Worm (Caenorhabditis elegans): ENCODE measurements around the gene F09B9.4.

The F09B9.4 gene

ce11 chrX:10160097-10160677, at the start of gene F09B9.4:
Gene F09B9.4 (plus strand): TSS chrX:10160627.
- TF ChIP-seq nhr-237 (tag; optimal IDR thresholded peaks at IDR 0.05) (no peak), hlh-1 (tag; optimal IDR thresholded peaks at IDR 0.05) (peak; percentile 47), mab-5 (tag; optimal IDR thresholded peaks at IDR 0.05) (no peak)

ce11 chrX:10113677-10114076, 46.8 kb upstream of the F09B9.4 start:
- TF ChIP-seq nhr-28 (tag; optimal IDR thresholded peaks at IDR 0.05) (no peak), sem-2 (GFP tag; optimal IDR thresholded peaks at IDR 0.05) (no peak), ceh-43 (GFP tag; optimal IDR thresholded peaks at IDR 0.05) (no peak), unc-120 (tag; optimal IDR thresholded peaks at IDR 0.05; ENCODE audit: poor library complexity, severe bottlenecking) (no peak), lin-13 (tag; optimal IDR thresholded peaks at IDR 0.05) (no peak), elt-3 (tag; optimal IDR thresholded peaks at IDR 0.05) (no peak), mls-2 (tag; optimal IDR thresholded peaks at IDR 0.05) (no peak), drap-1 (GFP tag; optimal IDR thresholded peaks at IDR 0.05) (no peak), ham-2 (GFP tag; optimal IDR thresholded peaks at IDR 0.05) (no peak), snpc-4 (tag; optimal IDR thresholded peaks at IDR 0.05) (no peak), elt-1 (tag; optimal IDR thresholded peaks at IDR 0.05; ENCODE audit: borderline replicate concordance, insufficient read depth) (no peak)

- TF ChIP-seq nhr-2 (tag; optimal IDR thresholded peaks at IDR 0.05) (no peak), ces-1 (GFP tag; optimal IDR thresholded peaks at IDR 0.05) (no peak), ceh-43 (GFP tag; optimal IDR thresholded peaks at IDR 0.05) (no peak), zip-8 (tag; optimal IDR thresholded peaks at IDR 0.05) (no peak), nhr-12 (tag; optimal IDR thresholded peaks at IDR 0.05) (no peak), nhr-76 (tag; optimal IDR thresholded peaks at IDR 0.05) (no peak)
Observed at ce11 chrX:10123015-10123414, 37.4 kb upstream of the F09B9.4 start.

ce11 chrX:10124338-10124737, 36.1 kb upstream of the F09B9.4 start:
- TF ChIP-seq ceh-83 (GFP tag; optimal IDR thresholded peaks at IDR 0.05) = peak; percentile 22
- no peak for TF ChIP-seq mls-2 (tag; optimal IDR thresholded peaks at IDR 0.05)
- TF ChIP-seq nhr-28 (tag; optimal IDR thresholded peaks at IDR 0.05) = no peak
- no peak for TF ChIP-seq drap-1 (GFP tag; optimal IDR thresholded peaks at IDR 0.05)
- TF ChIP-seq elt-1 (tag; optimal IDR thresholded peaks at IDR 0.05; ENCODE audit: borderline replicate concordance, insufficient read depth) = no peak
- TF ChIP-seq blmp-1 (tag; optimal IDR thresholded peaks at IDR 0.05) = no peak
- no peak for TF ChIP-seq cnd-1 (tag; optimal IDR thresholded peaks at IDR 0.05)
- TF ChIP-seq zip-8 (tag; optimal IDR thresholded peaks at IDR 0.05) = no peak

ce11 chrX:10130159-10130558, 30.3 kb upstream of the F09B9.4 start:
- TF ChIP-seq unc-62 (GFP tag; optimal IDR thresholded peaks at IDR 0.05) (peak; percentile 70), flh-1 (GFP tag; optimal IDR thresholded peaks at IDR 0.05) (no peak), hlh-1 (tag; optimal IDR thresholded peaks at IDR 0.05) (peak; percentile 23)

- TF ChIP-seq ceh-83 (GFP tag; optimal IDR thresholded peaks at IDR 0.05) = peak; percentile 88
- TF ChIP-seq pha-4 (tag; optimal IDR thresholded peaks at IDR 0.05) = peak; percentile 53
- TF ChIP-seq tbx-8 (GFP tag; optimal IDR thresholded peaks at IDR 0.05) = peak; percentile 49
- TF ChIP-seq ham-2 (GFP tag; optimal IDR thresholded peaks at IDR 0.05) = peak; percentile 59
- peak; percentile 84 for TF ChIP-seq M03D4.4 (tag; optimal IDR thresholded peaks at IDR 0.05)
- peak; percentile 21 for TF ChIP-seq flh-1 (GFP tag; optimal IDR thresholded peaks at IDR 0.05)
- TF ChIP-seq mls-2 (tag; optimal IDR thresholded peaks at IDR 0.05) = peak; percentile 81
- peak; percentile 86 for TF ChIP-seq drap-1 (GFP tag; optimal IDR thresholded peaks at IDR 0.05)
- peak; percentile 22 for TF ChIP-seq elt-1 (tag; optimal IDR thresholded peaks at IDR 0.05; ENCODE audit: borderline replicate concordance, insufficient read depth)
- peak; percentile 29 for TF ChIP-seq ceh-43 (GFP tag; optimal IDR thresholded peaks at IDR 0.05)
- TF ChIP-seq lin-32 (GFP tag; optimal IDR thresholded peaks at IDR 0.05) = peak; percentile 60
- peak; percentile 82 for TF ChIP-seq sptf-1 (tag; optimal IDR thresholded peaks at IDR 0.05)
- peak; percentile 65 for TF ChIP-seq bed-3 (GFP tag; optimal IDR thresholded peaks at IDR 0.05)
- peak; percentile 70 for TF ChIP-seq sem-2 (GFP tag; optimal IDR thresholded peaks at IDR 0.05)
- TF ChIP-seq cnd-1 (tag; optimal IDR thresholded peaks at IDR 0.05) = peak; percentile 81
- TF ChIP-seq unc-120 (tag; optimal IDR thresholded peaks at IDR 0.05; ENCODE audit: poor library complexity, severe bottlenecking) = peak; percentile 64
- TF ChIP-seq ces-1 (GFP tag; optimal IDR thresholded peaks at IDR 0.05) = peak; percentile 23
- TF ChIP-seq mep-1 (tag; optimal IDR thresholded peaks at IDR 0.05) = peak; percentile 28
- peak; percentile 38 for TF ChIP-seq unc-62 (GFP tag; optimal IDR thresholded peaks at IDR 0.05)
Observed at ce11 chrX:10132546-10133032, 27.8 kb upstream of the F09B9.4 start.
